Fruit fly (Drosophila melanogaster) whole organism, embryonic: Measurements from ENCODE around the gene CG13679.

Source experiments
- Atf3 ChIP-seq: fragments of 200-800 bp; sonication (Bioruptor generic); optimal IDR thresholded peaks from 3 replicates; lab custom pipeline; 2016; ENCODE audit warnings: missing biosample characterization, missing genetic modification characterization
- B-H1 ChIP-seq: fragments of 200-800 bp; sonication (Bioruptor generic); IDR thresholded peaks from 3 replicates; pipeline ENCODE4 v1.3.6; 2022; ENCODE audit warnings: missing biosample characterization, missing genetic modification characterization
- CG10366 ChIP-seq: fragments of 200-800 bp; sonication (Bioruptor generic); IDR thresholded peaks from 2 replicates; pipeline ENCODE4 v1.3.6; 2022; ENCODE audit warnings: missing biosample characterization, missing genetic modification characterization
- CG11398 ChIP-seq: fragments of 200-800 bp; sonication (Bioruptor generic); optimal IDR thresholded peaks from 2 replicates; lab custom pipeline; 2016; ENCODE audit warnings: missing biosample characterization, missing genetic modification characterization
- CG11560 ChIP-seq: fragments of 200-800 bp; sonication (Bioruptor generic); IDR thresholded peaks from 3 replicates; pipeline ENCODE4 v1.3.6; 2022; ENCODE audit warnings: missing biosample characterization, missing genetic modification characterization
- CG13296 ChIP-seq: fragments of 200-800 bp; sonication (Bioruptor generic); optimal IDR thresholded peaks from 3 replicates; lab custom pipeline; 2018; ENCODE audit warnings: missing biosample characterization, mild to moderate bottlenecking, missing genetic modification characterization
- CG15479 ChIP-seq: fragments of 200-800 bp; sonication (Bioruptor generic); optimal IDR thresholded peaks from 3 replicates; lab custom pipeline; 2019; ENCODE audit warnings: missing biosample characterization, mild to moderate bottlenecking, missing genetic modification characterization, moderate library complexity
- CG17361 ChIP-seq: fragments of 200-800 bp; sonication (Bioruptor generic); IDR thresholded peaks from 3 replicates; pipeline ENCODE4 v1.3.6; 2022; ENCODE audit warnings: missing biosample characterization, missing genetic modification characterization
- CG31224 ChIP-seq: fragments of 200-800 bp; sonication (Bioruptor generic); IDR thresholded peaks from 2 replicates; pipeline ENCODE4 v1.3.6; 2022; ENCODE audit warnings: missing biosample characterization, missing genetic modification characterization
- CG32772 ChIP-seq: fragments of 200-800 bp; sonication (Bioruptor generic); IDR thresholded peaks from 2 replicates; pipeline ENCODE4 v1.3.6; 2022; ENCODE audit warnings: missing biosample characterization, missing genetic modification characterization
- CG33557 ChIP-seq: fragments of 200-800 bp; sonication (Bioruptor generic); optimal IDR thresholded peaks from 2 replicates; lab custom pipeline; 2019; ENCODE audit warnings: missing biosample characterization, mild to moderate bottlenecking, missing genetic modification characterization, moderate library complexity
- CG4360 ChIP-seq: fragments of 200-800 bp; sonication (Bioruptor generic); IDR thresholded peaks from 2 replicates; pipeline ENCODE4 v1.3.6; 2022; ENCODE audit warnings: missing biosample characterization, missing genetic modification characterization
- CG4617 ChIP-seq: fragments of 200-800 bp; sonication (Bioruptor generic); optimal IDR thresholded peaks from 3 replicates; lab custom pipeline; 2016; ENCODE audit warnings: missing biosample characterization, missing genetic modification characterization, borderline replicate concordance
- CG7271 ChIP-seq: fragments of 200-800 bp; sonication (Bioruptor generic); optimal IDR thresholded peaks from 2 replicates; lab custom pipeline; 2018; ENCODE audit warnings: missing biosample characterization, mild to moderate bottlenecking, missing genetic modification characterization, moderate library complexity
- CG7372 ChIP-seq: fragments of 200-800 bp; sonication (Bioruptor generic); IDR thresholded peaks from 2 replicates; pipeline ENCODE4 v1.3.6; 2022; ENCODE audit warnings: missing biosample characterization, missing genetic modification characterization
- CG7786 ChIP-seq: fragments of 200-800 bp; sonication (Bioruptor generic); optimal IDR thresholded peaks from 2 replicates; lab custom pipeline; 2016; ENCODE audit warnings: missing biosample characterization, missing genetic modification characterization
- CG8765 ChIP-seq: fragments of 200-800 bp; sonication (Bioruptor generic); IDR thresholded peaks from 2 replicates; pipeline ENCODE4 v1.3.6; 2022; ENCODE audit warnings: missing biosample characterization, missing genetic modification characterization
- CG9876 ChIP-seq: fragments of 200-800 bp; sonication (Bioruptor generic); optimal IDR thresholded peaks from 2 replicates; lab custom pipeline; 2016; ENCODE audit warnings: missing biosample characterization, missing genetic modification characterization
- Dp ChIP-seq: fragments of 200-800 bp; sonication (Bioruptor generic); optimal IDR thresholded peaks from 2 replicates; lab custom pipeline; 2018; ENCODE audit warnings: missing biosample characterization, mild to moderate bottlenecking, missing genetic modification characterization, moderate library complexity
- Drgx ChIP-seq: fragments of 200-800 bp; sonication (Bioruptor generic); IDR thresholded peaks from 2 replicates; pipeline ENCODE4 v1.3.6; 2022; ENCODE audit warnings: missing biosample characterization, missing genetic modification characterization
- Ets65A ChIP-seq: fragments of 200-800 bp; sonication (Bioruptor generic); peaks from one replicate; lab custom pipeline; 2016; ENCODE audit warnings: missing biosample characterization, missing genetic modification characterization
- Fer1 ChIP-seq: fragments of 200-800 bp; sonication (Bioruptor generic); optimal IDR thresholded peaks from 2 replicates; lab custom pipeline; 2017; ENCODE audit warnings: missing biosample characterization, mild to moderate bottlenecking, missing genetic modification characterization
- HLH4C ChIP-seq: fragments of 200-800 bp; sonication (Bioruptor generic); IDR thresholded peaks from 3 replicates; pipeline ENCODE4 v1.3.6; 2022; ENCODE audit warnings: missing biosample characterization, missing genetic modification characterization; ENCODE audit not compliant: partially characterized antibody
- Hr3 ChIP-seq: fragments of 200-800 bp; sonication (Bioruptor generic); optimal IDR thresholded peaks from 3 replicates; lab custom pipeline; 2016; ENCODE audit warnings: missing biosample characterization, missing genetic modification characterization
- MBD-R2 ChIP-seq: fragments of 200-800 bp; sonication (Bioruptor generic); IDR thresholded peaks from 2 replicates; pipeline ENCODE4 v1.3.6; 2022; ENCODE audit warnings: missing biosample characterization, missing genetic modification characterization
- Ssrp ChIP-seq: fragments of 200-800 bp; sonication (Bioruptor generic); optimal IDR thresholded peaks from 2 replicates; lab custom pipeline; 2018; ENCODE audit warnings: missing biosample characterization, mild to moderate bottlenecking, missing genetic modification characterization, moderate library complexity
- TFAM ChIP-seq: fragments of 200-800 bp; sonication (Bioruptor generic); optimal IDR thresholded peaks from 2 replicates; lab custom pipeline; 2017; ENCODE audit warnings: missing biosample characterization, missing genetic modification characterization, inconsistent platforms
- aop ChIP-seq: fragments of 200-800 bp; sonication (Bioruptor generic); IDR thresholded peaks from 2 replicates; pipeline ENCODE4 v1.3.6; 2022; ENCODE audit warnings: missing biosample characterization, missing genetic modification characterization
- bsh ChIP-seq, 2 experiments: fragments of 200-800 bp; sonication (Bioruptor generic); optimal IDR thresholded peaks; 2 replicates each; lab custom pipeline; 2017 to 2018; ENCODE audit warnings: mild to moderate bottlenecking in 2 of 2, missing biosample characterization in 2 of 2, missing genetic modification characterization in 2 of 2, moderate library complexity in 1 of 2
- cad ChIP-seq: fragments of >200 bp; optimal IDR thresholded peaks from 2 replicates; lab custom pipeline; 2017; ENCODE audit warnings: missing biosample characterization, missing genetic modification characterization
- ci ChIP-seq: fragments of 200-800 bp; sonication (Bioruptor generic); IDR thresholded peaks from 3 replicates; pipeline ENCODE4 v1.3.6; 2022; ENCODE audit warnings: missing biosample characterization, missing genetic modification characterization
- cwo ChIP-seq: fragments of 200-800 bp; sonication (Bioruptor generic); optimal IDR thresholded peaks from 3 replicates; lab custom pipeline; 2017; ENCODE audit warnings: missing biosample characterization, missing genetic modification characterization, mild to moderate bottlenecking, moderate library complexity, missing genetic modification reagents
- ewg ChIP-seq: fragments of 200-800 bp; sonication (Bioruptor generic); optimal IDR thresholded peaks from 3 replicates; lab custom pipeline; 2017; ENCODE audit warnings: mild to moderate bottlenecking, missing biosample characterization, missing genetic modification reagents, missing genetic modification characterization
- fd3F ChIP-seq: fragments of 200-800 bp; sonication (Bioruptor generic); optimal IDR thresholded peaks from 2 replicates; lab custom pipeline; 2018; ENCODE audit warnings: missing biosample characterization, mild to moderate bottlenecking, missing genetic modification characterization, moderate library complexity
- hb ChIP-seq: fragments of 200-800 bp; sonication (Bioruptor generic); IDR thresholded peaks from 3 replicates; pipeline ENCODE4 v1.3.6; 2022; ENCODE audit warnings: missing biosample characterization, missing genetic modification characterization; ENCODE audit not compliant: partially characterized antibody
- her ChIP-seq: fragments of 200-800 bp; sonication (Bioruptor generic); optimal IDR thresholded peaks from 2 replicates; lab custom pipeline; 2016; ENCODE audit warnings: missing biosample characterization, missing genetic modification characterization
- hkb ChIP-seq, 2 experiments: fragments of 200-800 bp in 1 of 2; fragments of >200 bp in 1 of 2; sonication (Bioruptor generic) in 1 of 2; IDR thresholded peaks in 1 of 2; optimal IDR thresholded peaks in 1 of 2; 2 replicates each; pipeline versions ENCODE4 v1.3.6 to Lab custom; 2017 to 2022; ENCODE audit warnings: missing biosample characterization in 1 of 2, missing genetic modification characterization in 1 of 2
- onecut ChIP-seq: fragments of 200-800 bp; sonication (Bioruptor generic); IDR thresholded peaks from 2 replicates; pipeline ENCODE4 v1.3.6; 2022; ENCODE audit warnings: missing biosample characterization, missing genetic modification characterization
- pfk ChIP-seq: fragments of 200-800 bp; sonication (Bioruptor generic); optimal IDR thresholded peaks from 2 replicates; lab custom pipeline; 2018; ENCODE audit warnings: missing biosample characterization, mild to moderate bottlenecking, missing genetic modification characterization, moderate library complexity
- pho ChIP-seq: fragments of 200-800 bp; sonication (Bioruptor generic); optimal IDR thresholded peaks from 2 replicates; lab custom pipeline; 2016; ENCODE audit warnings: missing biosample characterization, missing genetic modification characterization
- phol ChIP-seq: fragments of 200-800 bp; sonication (Bioruptor generic); optimal IDR thresholded peaks from 3 replicates; lab custom pipeline; 2018; ENCODE audit warnings: missing biosample characterization, mild to moderate bottlenecking, missing genetic modification characterization, moderate library complexity
- pnt ChIP-seq: fragments of 200-800 bp; sonication (Bioruptor generic); optimal IDR thresholded peaks from 3 replicates; lab custom pipeline; 2016; ENCODE audit warnings: missing biosample characterization, missing genetic modification characterization
- psq ChIP-seq: fragments of 200-800 bp; sonication (Bioruptor generic); optimal IDR thresholded peaks from 2 replicates; lab custom pipeline; 2017; ENCODE audit warnings: missing biosample characterization, missing genetic modification characterization
- ranshi ChIP-seq: fragments of 200-800 bp; sonication (Bioruptor generic); IDR thresholded peaks from 2 replicates; pipeline ENCODE4 v1.3.6; 2022; ENCODE audit warnings: missing biosample characterization, missing genetic modification characterization
- seq ChIP-seq: fragments of 200-800 bp; sonication (Bioruptor generic); IDR thresholded peaks from 2 replicates; pipeline ENCODE4 v1.3.6; 2022; ENCODE audit warnings: missing biosample characterization, missing genetic modification characterization
- sug ChIP-seq: fragments of 200-800 bp; optimal IDR thresholded peaks from 2 replicates; lab custom pipeline; 2019; ENCODE audit warnings: missing biosample characterization, mild to moderate bottlenecking, missing genetic modification characterization, moderate library complexity
- tll ChIP-seq, 2 experiments: fragments of 200-800 bp in 1 of 2; fragments of >200 bp in 1 of 2; sonication (Bioruptor generic) in 1 of 2; optimal IDR thresholded peaks; 2 replicates each; lab custom pipeline; 2017 to 2019; ENCODE audit warnings: missing biosample characterization in 2 of 2, missing genetic modification characterization in 2 of 2, mild to moderate bottlenecking in 1 of 2, moderate library complexity in 1 of 2
- zen ChIP-seq: fragments of 200-800 bp; sonication (Bioruptor generic); optimal IDR thresholded peaks from 3 replicates; lab custom pipeline; 2018; ENCODE audit warnings: missing biosample characterization, mild to moderate bottlenecking, missing genetic modification characterization, moderate library complexity
- zfh1 ChIP-seq: fragments of 200-800 bp; sonication (Bioruptor generic); IDR thresholded peaks from 3 replicates; pipeline ENCODE4 v1.3.6; 2022; ENCODE audit warnings: missing biosample characterization, missing genetic modification characterization

The CG13679 gene

dm6 chr3L:8189234-8189633, 13.4 kb upstream of the CG13679 start:
- TF ChIP-seq CG15479 (GFP tag; lab: Kevin White, UChicago) (peak; percentile 96), fd3F (no peak), cad (peak; percentile 76), CG4360 (0 out of 2 replicates have a peak, but pooled peaks have one; percentile 13), CG11560 (tag; lab: Robert Waterston, UW) (no peak), seq (GFP tag; lab: Robert Waterston, UW) (no peak), Ets65A (GFP tag; lab: Kevin White, UChicago) (peak; percentile 72), phol (no peak), tll (GFP tag; optimal IDR thresholded peaks at IDR 0.05; lab: Kevin White, UChicago) (peak in 1 of 2 experiments; percentile 98), pfk (GFP tag; lab: Kevin White, UChicago) (no peak), zen (tag; lab: Kevin White, UChicago) (peak; percentile 41)

dm6 chr3L:8191042-8191613, 11.5 kb upstream of the CG13679 start, which contains the start of gene MED24:
Gene MED24 (plus strand): TSS chr3L:8191270.
- TF ChIP-seq ci (GFP tag; lab: Robert Waterston, UW) (no peak), CG9876 (GFP tag; lab: Kevin White, UChicago) (no peak), fd3F (no peak), zfh1 (GFP tag; lab: Robert Waterston, UW) (no peak), ranshi (GFP tag; lab: Robert Waterston, UW) (no peak), CG10366 (GFP tag; lab: Robert Waterston, UW) (no peak), CG33557 (GFP tag; lab: Kevin White, UChicago) (no peak), CG7786 (GFP tag; lab: Kevin White, UChicago) (no peak), phol (peak; percentile 27), B-H1 (GFP tag; lab: Robert Waterston, UW) (no peak), HLH4C (no peak), sug (no peak), TFAM (GFP tag; lab: Kevin White, UChicago) (no peak), CG8765 (GFP tag; lab: Robert Waterston, UW) (no peak), CG32772 (GFP tag; lab: Robert Waterston, UW) (no peak), pnt (GFP tag; lab: Kevin White, UChicago) (no peak), Drgx (no peak), Ssrp (tag; lab: Kevin White, UChicago) (no peak), bsh (GFP tag; optimal IDR thresholded peaks at IDR 0.05; lab: Kevin White, UChicago) (no peak), hb (GFP tag; lab: Robert Waterston, UW) (no peak), CG11398 (GFP tag; lab: Kevin White, UChicago) (no peak), psq (GFP tag; lab: Kevin White, UChicago) (no peak), MBD-R2 (GFP tag; lab: Robert Waterston, UW) (peak; percentile 70), hkb (optimal IDR thresholded peaks at IDR 0.05; lab: Kevin White, UChicago) (no peak), hkb (GFP tag; IDR thresholded peaks at IDR 0.05; lab: Robert Waterston, UW) (no peak), aop (no peak), pho (GFP tag; lab: Kevin White, UChicago) (no peak), CG17361 (GFP tag; lab: Robert Waterston, UW) (no peak), CG7372 (GFP tag; lab: Robert Waterston, UW) (no peak), CG13296 (GFP tag; lab: Kevin White, UChicago) (no peak), her (GFP tag; lab: Kevin White, UChicago) (no peak), onecut (no peak), CG15479 (GFP tag; lab: Kevin White, UChicago) (no peak), Atf3 (GFP tag; lab: Kevin White, UChicago) (no peak), CG4617 (GFP tag; lab: Kevin White, UChicago) (peak; percentile 82), Dp (GFP tag; lab: Kevin White, UChicago) (peak; percentile 75), Hr3 (GFP tag; lab: Kevin White, UChicago) (no peak), CG31224 (GFP tag; lab: Robert Waterston, UW) (no peak), ewg (GFP tag; lab: Kevin White, UChicago) (no peak), CG7271 (tag; lab: Kevin White, UChicago) (no peak), Fer1 (GFP tag; lab: Kevin White, UChicago) (peak; percentile 9), cwo (GFP tag; lab: Kevin White, UChicago) (no peak)
